Fruit fly (Drosophila melanogaster) whole organism, embryonic: Measurements from ENCODE around the gene CG44006.

Experiments
- Abd-B ChIP-seq: fragments of 200-800 bp; sonication (Bioruptor generic); optimal IDR thresholded peaks from 2 replicates; lab custom pipeline; 2018; ENCODE audit warnings: missing biosample characterization, mild to moderate bottlenecking, missing genetic modification characterization, moderate library complexity
- C15 ChIP-seq: fragments of 200-800 bp; sonication (Bioruptor generic); IDR thresholded peaks from 3 replicates; pipeline ENCODE4 v1.3.6; 2022; ENCODE audit warnings: missing biosample characterization, missing genetic modification characterization
- CG10321 ChIP-seq: fragments of 200-800 bp; sonication (Bioruptor generic); IDR thresholded peaks from 2 replicates; pipeline ENCODE4 v1.3.6; 2022; ENCODE audit warnings: missing biosample characterization, missing genetic modification characterization
- CG14860 ChIP-seq: fragments of 200-800 bp; sonication (Bioruptor generic); IDR thresholded peaks from 3 replicates; pipeline ENCODE4 v1.3.6; 2022; ENCODE audit warnings: missing biosample characterization, missing genetic modification characterization; ENCODE audit not compliant: partially characterized antibody
- CG15269 ChIP-seq: fragments of 200-800 bp; sonication (Bioruptor generic); optimal IDR thresholded peaks from 2 replicates; lab custom pipeline; 2018; ENCODE audit warnings: missing biosample characterization, mild to moderate bottlenecking, missing genetic modification characterization, moderate library complexity
- CG1603 ChIP-seq: fragments of 200-800 bp; sonication (Bioruptor generic); optimal IDR thresholded peaks from 2 replicates; lab custom pipeline; 2019; ENCODE audit warnings: missing biosample characterization, mild to moderate bottlenecking, missing genetic modification characterization, moderate library complexity
- CG16813 ChIP-seq: fragments of 200-800 bp; sonication (Bioruptor generic); IDR thresholded peaks from 3 replicates; pipeline ENCODE4 v1.3.6; 2022; ENCODE audit warnings: missing biosample characterization, missing genetic modification characterization; ENCODE audit not compliant: partially characterized antibody
- CG16815 ChIP-seq: fragments of 200-800 bp; sonication (Bioruptor generic); optimal IDR thresholded peaks from 3 replicates; lab custom pipeline; 2017; ENCODE audit warnings: missing biosample characterization, mild to moderate bottlenecking, missing genetic modification characterization
- CG17328 ChIP-seq: fragments of 200-800 bp; sonication (Bioruptor generic); IDR thresholded peaks from 2 replicates; pipeline ENCODE4 v1.3.6; 2022; ENCODE audit warnings: missing biosample characterization, missing genetic modification characterization
- CG17912 ChIP-seq: fragments of 200-800 bp; sonication (Bioruptor generic); optimal IDR thresholded peaks from 2 replicates; lab custom pipeline; 2018; ENCODE audit warnings: missing biosample characterization, mild to moderate bottlenecking, missing genetic modification characterization
- CG18476 ChIP-seq: fragments of 200-800 bp; sonication (Bioruptor generic); optimal IDR thresholded peaks from 2 replicates; lab custom pipeline; 2016; ENCODE audit warnings: missing biosample characterization, mild to moderate bottlenecking, missing genetic modification characterization
- CG2199 ChIP-seq: fragments of 200-800 bp; sonication (Bioruptor generic); IDR thresholded peaks from 3 replicates; pipeline ENCODE4 v1.3.6; 2022; ENCODE audit warnings: missing biosample characterization, missing genetic modification characterization
- CG31388 ChIP-seq: fragments of 200-800 bp; sonication (Bioruptor generic); optimal IDR thresholded peaks from 2 replicates; lab custom pipeline; 2016; ENCODE audit warnings: missing biosample characterization, missing genetic modification characterization
- CG32532 ChIP-seq: fragments of 200-800 bp; sonication (Bioruptor generic); IDR thresholded peaks from 2 replicates; pipeline ENCODE4 v1.3.6; 2022; ENCODE audit warnings: missing biosample characterization, missing genetic modification characterization
- CG3281 ChIP-seq: fragments of 200-800 bp; sonication (Bioruptor generic); optimal IDR thresholded peaks from 3 replicates; lab custom pipeline; 2017; ENCODE audit warnings: missing biosample characterization, mild to moderate bottlenecking, missing genetic modification characterization
- CG3995 ChIP-seq: fragments of 200-800 bp; sonication (Bioruptor generic); optimal IDR thresholded peaks from 3 replicates; lab custom pipeline; 2016; ENCODE audit warnings: missing biosample characterization, missing genetic modification characterization
- CG8290 ChIP-seq, 3 experiments: fragments of 200-800 bp; sonication (Bioruptor generic); optimal IDR thresholded peaks; 2 replicates each; lab custom pipeline; 2016 to 2019; ENCODE audit warnings: missing biosample characterization in 3 of 3, missing genetic modification characterization in 3 of 3, mild to moderate bottlenecking in 2 of 3, moderate library complexity in 1 of 3
- CG9437 ChIP-seq: fragments of 200-800 bp; sonication (Bioruptor generic); optimal IDR thresholded peaks from 2 replicates; lab custom pipeline; 2018; ENCODE audit warnings: missing biosample characterization, mild to moderate bottlenecking, missing genetic modification characterization
- Camta ChIP-seq: fragments of 200-800 bp; sonication (Bioruptor generic); optimal IDR thresholded peaks from 2 replicates; lab custom pipeline; 2016; ENCODE audit warnings: missing biosample characterization, missing genetic modification characterization
- CoRest ChIP-seq: fragments of 200-800 bp; sonication (Bioruptor generic); optimal IDR thresholded peaks from 3 replicates; lab custom pipeline; 2018; ENCODE audit warnings: missing biosample characterization, mild to moderate bottlenecking, missing genetic modification characterization, moderate library complexity
- D ChIP-seq, 2 experiments: fragments of 200-800 bp in 1 of 2; fragments of >200 bp in 1 of 2; sonication (Bioruptor generic) in 1 of 2; optimal IDR thresholded peaks; 2 replicates in 1 of 2; 3 replicates in 1 of 2; lab custom pipeline; 2017; ENCODE audit warnings: mild to moderate bottlenecking in 1 of 2, missing biosample characterization in 1 of 2, missing genetic modification characterization in 1 of 2, missing genetic modification reagents in 1 of 2
- Dip2 ChIP-seq: fragments of 200-800 bp; sonication (Bioruptor generic); IDR thresholded peaks from 2 replicates; pipeline ENCODE4 v1.3.6; 2022; ENCODE audit warnings: missing biosample characterization, missing genetic modification characterization
- Doc3 ChIP-seq: fragments of 200-800 bp; sonication (Bioruptor generic); IDR thresholded peaks from 3 replicates; pipeline ENCODE4 v1.3.6; 2022; ENCODE audit warnings: missing biosample characterization, missing genetic modification characterization; ENCODE audit not compliant: partially characterized antibody
- Elba2 ChIP-seq: fragments of 200-800 bp; sonication (Bioruptor generic); optimal IDR thresholded peaks from 3 replicates; lab custom pipeline; 2016; ENCODE audit warnings: missing biosample characterization, missing genetic modification characterization
- H2.0 ChIP-seq: fragments of 200-800 bp; sonication (Bioruptor generic); IDR thresholded peaks from 2 replicates; pipeline ENCODE4 v1.3.6; 2022; ENCODE audit warnings: missing biosample characterization, missing genetic modification characterization
- Hr3 ChIP-seq: fragments of 200-800 bp; sonication (Bioruptor generic); optimal IDR thresholded peaks from 3 replicates; lab custom pipeline; 2016; ENCODE audit warnings: missing biosample characterization, missing genetic modification characterization
- Hr51 ChIP-seq, 2 experiments: fragments of 200-800 bp; sonication (Bioruptor generic); optimal IDR thresholded peaks; 2 replicates in 1 of 2; 3 replicates in 1 of 2; lab custom pipeline; 2016 to 2018; ENCODE audit warnings: missing biosample characterization in 2 of 2, missing genetic modification characterization in 2 of 2, mild to moderate bottlenecking in 1 of 2, moderate library complexity in 1 of 2
- Med ChIP-seq: fragments of 200-800 bp; sonication (Bioruptor generic); peaks from one replicate; lab custom pipeline; 2016; ENCODE audit warnings: missing biosample characterization, missing genetic modification characterization, mild to moderate bottlenecking, inconsistent platforms, moderate library complexity
- NK7.1 ChIP-seq: fragments of 200-800 bp; sonication (Bioruptor generic); optimal IDR thresholded peaks from 3 replicates; lab custom pipeline; 2016; ENCODE audit warnings: missing biosample characterization, missing genetic modification characterization
- fd96Cb ChIP-seq: fragments of 200-800 bp; sonication (Bioruptor generic); optimal IDR thresholded peaks from 2 replicates; lab custom pipeline; 2018; ENCODE audit warnings: missing biosample characterization, mild to moderate bottlenecking, missing genetic modification characterization, moderate library complexity
- fru ChIP-seq: fragments of >200 bp; optimal IDR thresholded peaks from 2 replicates; lab custom pipeline; 2017
- ftz-f1 ChIP-seq: fragments of 200-800 bp; sonication (Bioruptor generic); optimal IDR thresholded peaks from 2 replicates; lab custom pipeline; 2016; ENCODE audit warnings: missing biosample characterization, missing genetic modification characterization
- fu2 ChIP-seq: fragments of 200-800 bp; sonication (Bioruptor generic); optimal IDR thresholded peaks from 2 replicates; lab custom pipeline; 2016; ENCODE audit warnings: missing biosample characterization, missing genetic modification characterization
- ham ChIP-seq: fragments of 200-800 bp; sonication (Bioruptor generic); IDR thresholded peaks from 2 replicates; pipeline ENCODE4 v1.3.6; 2022; ENCODE audit warnings: missing biosample characterization, missing genetic modification characterization
- insv ChIP-seq, 2 experiments: fragments of 200-800 bp; sonication (Bioruptor generic); optimal IDR thresholded peaks; 3 replicates each; lab custom pipeline; 2016 to 2018; ENCODE audit warnings: missing biosample characterization in 2 of 2, missing genetic modification characterization in 2 of 2
- luna ChIP-seq: fragments of 200-800 bp; sonication (Bioruptor generic); optimal IDR thresholded peaks from 2 replicates; lab custom pipeline; 2016; ENCODE audit warnings: missing biosample characterization, missing genetic modification characterization
- maf-S ChIP-seq: fragments of 200-800 bp; sonication (Bioruptor generic); optimal IDR thresholded peaks from 2 replicates; lab custom pipeline; 2016; ENCODE audit warnings: missing biosample characterization, missing genetic modification characterization
- odd ChIP-seq: fragments of 200-800 bp; sonication (Bioruptor generic); optimal IDR thresholded peaks from 2 replicates; lab custom pipeline; 2017; ENCODE audit warnings: missing biosample characterization, mild to moderate bottlenecking, missing genetic modification characterization
- peb ChIP-seq: fragments of 200-800 bp; sonication (Bioruptor generic); IDR thresholded peaks from 2 replicates; pipeline ENCODE4 v1.3.6; 2022; ENCODE audit warnings: missing biosample characterization, missing genetic modification characterization
- pfk ChIP-seq: fragments of 200-800 bp; sonication (Bioruptor generic); optimal IDR thresholded peaks from 2 replicates; lab custom pipeline; 2018; ENCODE audit warnings: missing biosample characterization, mild to moderate bottlenecking, missing genetic modification characterization, moderate library complexity
- pnt ChIP-seq: fragments of 200-800 bp; sonication (Bioruptor generic); optimal IDR thresholded peaks from 3 replicates; lab custom pipeline; 2016; ENCODE audit warnings: missing biosample characterization, missing genetic modification characterization
- sc ChIP-seq, 3 experiments: fragments of >200 bp in 2 of 3; fragments of 200-800 bp in 1 of 3; sonication (Bioruptor generic) in 1 of 3; optimal IDR thresholded peaks; 2 replicates in 2 of 3; 3 replicates in 1 of 3; lab custom pipeline; 2017; ENCODE audit warnings: mild to moderate bottlenecking in 1 of 3, missing biosample characterization in 1 of 3, missing genetic modification characterization in 1 of 3, missing genetic modification reagents in 1 of 3
- schlank ChIP-seq: fragments of 200-800 bp; sonication (Bioruptor generic); optimal IDR thresholded peaks from 2 replicates; lab custom pipeline; 2018; ENCODE audit warnings: missing biosample characterization, mild to moderate bottlenecking, missing genetic modification characterization
- slbo ChIP-seq: fragments of 200-800 bp; sonication (Bioruptor generic); IDR thresholded peaks from 2 replicates; pipeline ENCODE4 v1.3.6; 2022; ENCODE audit warnings: missing biosample characterization, missing genetic modification characterization
- stc ChIP-seq: fragments of 200-800 bp; sonication (Bioruptor generic); IDR thresholded peaks from 2 replicates; pipeline ENCODE4 v1.3.6; 2022; ENCODE audit warnings: missing biosample characterization, missing genetic modification characterization
- tap ChIP-seq: fragments of 200-800 bp; optimal IDR thresholded peaks from 3 replicates; lab custom pipeline; 2019; ENCODE audit warnings: missing biosample characterization, mild to moderate bottlenecking, missing genetic modification characterization, moderate library complexity
- wor ChIP-seq: fragments of 200-800 bp; sonication (Bioruptor generic); IDR thresholded peaks from 2 replicates; pipeline ENCODE4 v1.3.6; 2022; ENCODE audit warnings: missing biosample characterization, missing genetic modification characterization

CG44006 gene

DNA sequence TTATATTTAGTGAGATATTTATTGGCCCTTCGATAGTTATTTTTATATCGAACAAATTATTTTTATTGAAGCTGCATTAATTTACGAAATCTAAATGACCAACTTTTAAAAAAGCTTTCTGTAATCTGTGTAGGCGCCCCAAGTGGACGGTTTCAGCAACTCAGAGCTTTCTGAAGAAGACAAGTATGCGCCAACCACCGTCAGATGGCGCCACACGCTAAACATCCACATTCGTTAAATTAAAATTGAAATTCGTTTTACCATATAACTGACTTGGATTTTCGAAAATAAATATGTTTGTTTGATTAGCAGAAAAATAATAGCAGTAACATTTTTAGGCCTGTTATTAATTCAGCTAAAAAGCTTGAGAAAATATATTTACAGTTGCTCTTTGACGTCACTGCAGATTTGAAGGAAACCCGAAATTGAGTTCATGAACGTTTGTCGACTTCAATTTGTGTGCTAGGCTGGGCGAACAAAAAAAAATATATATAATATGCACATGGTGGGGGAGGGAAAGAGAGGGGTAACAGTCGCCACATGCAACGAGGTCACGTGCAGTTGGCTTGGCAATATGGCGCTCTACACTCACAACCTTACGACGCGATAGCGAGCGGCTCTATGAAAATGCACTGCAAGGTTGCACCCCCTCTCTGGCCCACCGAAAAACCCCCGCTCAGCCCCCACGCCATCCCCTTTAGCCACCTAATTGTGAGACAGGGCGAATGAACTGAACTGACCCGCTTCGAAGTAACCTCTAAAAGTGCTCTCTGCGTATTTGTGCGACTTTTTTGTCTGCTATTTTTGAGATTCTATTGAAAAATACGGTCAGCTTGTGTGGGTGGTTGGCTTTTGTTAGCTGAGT, 50.1 kb downstream of the CG44006 start (continued):
- peak; percentile 87 for TF ChIP-seq odd (GFP tag; lab: Kevin White, UChicago)
- TF ChIP-seq CG32532, result peak; percentile 95
- TF ChIP-seq D (optimal IDR thresholded peaks at IDR 0.05; lab: Kevin White, UChicago), result no peak
- TF ChIP-seq D (GFP tag; optimal IDR thresholded peaks at IDR 0.05; lab: Kevin White, UChicago), result peak; percentile 84
- TF ChIP-seq CG10321 (GFP tag; lab: Robert Waterston, UW), result no peak; the same call in 1 of the 2 replicates
- peak; percentile 22 for TF ChIP-seq CG16815 (GFP tag; lab: Kevin White, UChicago)
- TF ChIP-seq tap, result peak; percentile 59
- peak; percentile 53; the same call in 1 of the 2 replicates for TF ChIP-seq ham (GFP tag; lab: Robert Waterston, UW)
- no peak for TF ChIP-seq Dip2
- TF ChIP-seq pfk, result peak; percentile 75
- TF ChIP-seq CoRest (tag; lab: Kevin White, UChicago), result peak; percentile 76
- peak; percentile 92 for TF ChIP-seq CG3281 (GFP tag; lab: Kevin White, UChicago)
- peak in 1 of 2 experiments; percentile 59 for TF ChIP-seq insv (GFP tag; optimal IDR thresholded peaks at IDR 0.05; lab: Kevin White, UChicago)
- peak; percentile 12 for TF ChIP-seq CG3995 (GFP tag; lab: Kevin White, UChicago)
- TF ChIP-seq CG1603 (tag; lab: Kevin White, UChicago), result peak; percentile 81
- peak; percentile 16; the same call in 1 of the 2 replicates for TF ChIP-seq wor (GFP tag; lab: Robert Waterston, UW)
- TF ChIP-seq Doc3, result no peak
- peak; percentile 60 for TF ChIP-seq maf-S
- peak; percentile 71 for TF ChIP-seq schlank
- peak; percentile 83 for TF ChIP-seq stc
- peak; percentile 99 for TF ChIP-seq Med
- TF ChIP-seq Elba2 (GFP tag; lab: Kevin White, UChicago), result no peak
- no peak for TF ChIP-seq CG16813 (GFP tag; lab: Robert Waterston, UW)
- peak; percentile 79 for TF ChIP-seq fd96Cb (tag; lab: Kevin White, UChicago)
- no peak for TF ChIP-seq fru
- no peak for TF ChIP-seq CG14860
- TF ChIP-seq C15, result peak; percentile 42; the same call in 2 of the 3 replicates
- peak; percentile 19 for TF ChIP-seq CG31388 (GFP tag; lab: Kevin White, UChicago)
- TF ChIP-seq CG9437 (GFP tag; lab: Kevin White, UChicago), result peak; percentile 75
- TF ChIP-seq CG15269 (tag; lab: Kevin White, UChicago), result peak; percentile 86
- no peak for TF ChIP-seq sc (optimal IDR thresholded peaks at IDR 0.05; lab: Kevin White, UChicago)
- peak; percentile 83 for TF ChIP-seq sc (GFP tag; optimal IDR thresholded peaks at IDR 0.05; lab: Kevin White, UChicago)
- TF ChIP-seq CG18476, result peak; percentile 76
- TF ChIP-seq Abd-B (GFP tag; lab: Kevin White, UChicago), result no peak
- TF ChIP-seq peb, result no peak
- peak; percentile 89 for TF ChIP-seq ftz-f1 (GFP tag; lab: Kevin White, UChicago)
- TF ChIP-seq CG8290 (GFP tag; optimal IDR thresholded peaks at IDR 0.05; lab: Kevin White, UChicago), result peak; percentile 61
- TF ChIP-seq CG8290 (tag; optimal IDR thresholded peaks at IDR 0.05; lab: Kevin White, UChicago), result peak; percentile 73 to 92
- TF ChIP-seq H2.0 (GFP tag; lab: Robert Waterston, UW), result peak; percentile 71
- peak; percentile 80 for TF ChIP-seq CG17328
- TF ChIP-seq luna (GFP tag; lab: Kevin White, UChicago), result peak; percentile 48
- peak; percentile 93 for TF ChIP-seq CG17912 (GFP tag; lab: Kevin White, UChicago)
- peak; percentile 45 for TF ChIP-seq fu2 (GFP tag; lab: Kevin White, UChicago)
- peak; percentile 72 for TF ChIP-seq Hr3 (GFP tag; lab: Kevin White, UChicago)
- peak; percentile 29 for TF ChIP-seq pnt (GFP tag; lab: Kevin White, UChicago)
- TF ChIP-seq CG2199, result peak; percentile 91
- TF ChIP-seq NK7.1 (GFP tag; lab: Kevin White, UChicago), result peak; percentile 89
- peak; percentile 79 for TF ChIP-seq slbo (GFP tag; lab: Robert Waterston, UW)
- peak; percentile 80 for TF ChIP-seq Camta (GFP tag; lab: Kevin White, UChicago)
- TF ChIP-seq Hr51 (GFP tag; optimal IDR thresholded peaks at IDR 0.05; lab: Kevin White, UChicago), result peak; percentile 72 to 83
